Worm (Caenorhabditis elegans) whole organism, midembryonic: ENCODE measurements around the gene otpl-8.

Source experiments
- cog-1 ChIP-seq: sonication (generic microtip); optimal IDR thresholded peaks from 2 replicates; lab custom pipeline; 2016; ENCODE audit warnings: missing genetic modification characterization, missing compliant biosample characterization
- klf-2 ChIP-seq: fragments of 200-800 bp; sonication (Bioruptor generic); conservative IDR thresholded peaks from 2 replicates; pipeline ENCODE4 v1.3.6; 2022; ENCODE audit warnings: missing genetic modification reagents, missing genetic modification characterization, missing compliant biosample characterization

- TF ChIP-seq cog-1 (no peak), klf-2 (GFP tag; lab: Robert Waterston, UW) (no peak)
Observed at ce11 chrX:12299834-12300233, 29.1 kb upstream of the otpl-8 start, which contains the start of gene W06D11.5.
